Worm (Caenorhabditis elegans) whole organism, early embryonic: Measurements from ENCODE around the gene F36H5.14.

Experiments used
- aly-1 ChIP-seq: sonication (generic microtip); optimal IDR thresholded peaks from 2 replicates; lab custom pipeline; 2016; ENCODE audit warnings: missing genetic modification characterization, missing compliant biosample characterization
- ama-1 ChIP-seq: fragments of 150-350 bp; optimal IDR thresholded peaks from 2 replicates; lab custom pipeline; 2014
- ceh-13 ChIP-seq: fragments of 200-800 bp; sonication (Bioruptor generic); optimal IDR thresholded peaks from 2 replicates; lab custom pipeline; 2018; ENCODE audit warnings: mild to moderate bottlenecking, missing genetic modification characterization, missing compliant biosample characterization
- flt-1 ChIP-seq: fragments of 200-800 bp; sonication (Bioruptor generic); IDR thresholded peaks from 2 replicates; pipeline ENCODE4 v1.3.6; 2022; ENCODE audit warnings: missing genetic modification characterization, missing compliant biosample characterization
- hmbx-1 ChIP-seq: sonication (generic microtip); optimal IDR thresholded peaks from 2 replicates; lab custom pipeline; 2016; ENCODE audit warnings: mild to moderate bottlenecking, missing genetic modification characterization, missing compliant biosample characterization
- sea-1 ChIP-seq: fragments of 200-800 bp; sonication (Bioruptor generic); conservative IDR thresholded peaks from 2 replicates; pipeline ENCODE4 v1.3.6; 2022; ENCODE audit warnings: missing genetic modification characterization, missing compliant biosample characterization
- tbx-37 ChIP-seq: fragments of 200-800 bp; sonication (Bioruptor generic); conservative IDR thresholded peaks from 2 replicates; pipeline ENCODE4 v1.3.6; 2022; ENCODE audit warnings: missing genetic modification reagents, missing genetic modification characterization, missing compliant biosample characterization
- tra-4 ChIP-seq: sonication (generic microtip); optimal IDR thresholded peaks from 2 replicates; lab custom pipeline; 2017; ENCODE audit warnings: missing genetic modification characterization, missing compliant biosample characterization

ce11 chrII:1756582-1756981 lies 18.8 kb upstream of the F36H5.14 start, which contains the start of gene fbxb-53:
- no peak for TF ChIP-seq tbx-37 (GFP tag; lab: Robert Waterston, UW)
- TF ChIP-seq ama-1 (lab: Kevin White, UChicago) = no peak
- no peak for TF ChIP-seq aly-1 (tag; lab: Kevin White, UChicago)
- TF ChIP-seq tra-4 (tag; lab: Kevin White, UChicago) = no peak
- TF ChIP-seq hmbx-1 = no peak
- TF ChIP-seq flt-1 (GFP tag; lab: Robert Waterston, UW) = no peak
- TF ChIP-seq sea-1 (GFP tag; lab: Robert Waterston, UW) = no peak
- no peak for TF ChIP-seq ceh-13 (GFP tag; lab: Kevin White, UChicago)
